Fruit fly (Drosophila melanogaster) whole organism, prepupa: ENCODE data around the gene dati.

Experiments used
- CG10669 ChIP-seq: fragments of 200-800 bp; sonication (Bioruptor generic); optimal IDR thresholded peaks from 3 replicates; lab custom pipeline; 2018; ENCODE audit warnings: missing biosample characterization, mild to moderate bottlenecking, missing genetic modification characterization, moderate library complexity
- CG1621 ChIP-seq: fragments of 200-800 bp; sonication (Bioruptor generic); optimal IDR thresholded peaks from 3 replicates; lab custom pipeline; 2018; ENCODE audit warnings: missing biosample characterization, mild to moderate bottlenecking, missing genetic modification characterization
- CG16779 ChIP-seq: fragments of 200-800 bp; sonication (Bioruptor generic); optimal IDR thresholded peaks from 3 replicates; lab custom pipeline; 2017; ENCODE audit warnings: missing biosample characterization, mild to moderate bottlenecking, missing genetic modification characterization
- CG4318 ChIP-seq: fragments of 200-800 bp; sonication (Bioruptor generic); optimal IDR thresholded peaks from 3 replicates; lab custom pipeline; 2017; ENCODE audit warnings: missing biosample characterization, mild to moderate bottlenecking, missing genetic modification characterization
- CG6163 ChIP-seq: fragments of 200-800 bp; sonication (Bioruptor generic); IDR thresholded peaks from 3 replicates; pipeline ENCODE4 v1.3.6; 2022; ENCODE audit warnings: missing biosample characterization, missing genetic modification characterization
- CG6276 ChIP-seq: fragments of 200-800 bp; sonication (Bioruptor generic); optimal IDR thresholded peaks from 2 replicates; lab custom pipeline; 2017; ENCODE audit warnings: missing biosample characterization, mild to moderate bottlenecking, missing genetic modification characterization
- CG6854 ChIP-seq: fragments of 200-800 bp; sonication (Bioruptor generic); optimal IDR thresholded peaks from 2 replicates; lab custom pipeline; 2017; ENCODE audit warnings: missing biosample characterization, mild to moderate bottlenecking, missing genetic modification characterization
- CG8119 ChIP-seq: fragments of 200-800 bp; sonication (Bioruptor generic); IDR thresholded peaks from 3 replicates; pipeline ENCODE4 v1.3.6; 2022; ENCODE audit warnings: missing biosample characterization, missing genetic modification characterization
- CG9139 ChIP-seq: fragments of 200-800 bp; sonication (Bioruptor generic); optimal IDR thresholded peaks from 3 replicates; lab custom pipeline; 2017; ENCODE audit warnings: missing biosample characterization, mild to moderate bottlenecking, missing genetic modification characterization
- Met ChIP-seq: fragments of 200-800 bp; sonication (Bioruptor generic); optimal IDR thresholded peaks from 3 replicates; lab custom pipeline; 2016; ENCODE audit warnings: missing biosample characterization, missing genetic modification characterization
- Sox102F ChIP-seq: fragments of 200-800 bp; sonication (Bioruptor generic); optimal IDR thresholded peaks from 2 replicates; lab custom pipeline; 2016; ENCODE audit warnings: missing biosample characterization, mild to moderate bottlenecking, missing genetic modification characterization
- cyc ChIP-seq: fragments of 200-800 bp; sonication (Bioruptor generic); optimal IDR thresholded peaks from 3 replicates; lab custom pipeline; 2016; ENCODE audit warnings: missing biosample characterization, missing genetic modification characterization
- fd59A ChIP-seq: fragments of 200-800 bp; sonication (Bioruptor generic); optimal IDR thresholded peaks from 2 replicates; lab custom pipeline; 2017; ENCODE audit warnings: missing biosample characterization, mild to moderate bottlenecking, missing genetic modification characterization, missing genetic modification reagents
- lz ChIP-seq: fragments of 200-800 bp; sonication (Bioruptor generic); optimal IDR thresholded peaks from 3 replicates; lab custom pipeline; 2016; ENCODE audit warnings: missing biosample characterization, missing genetic modification characterization

- TF ChIP-seq CG6276 (GFP tag; lab: Kevin White, UChicago) (no peak), CG9139 (no peak), CG4318 (no peak), CG6163 (GFP tag; lab: Robert Waterston, UW) (no peak), Sox102F (no peak), CG16779 (tag; lab: Kevin White, UChicago) (no peak), CG8119 (GFP tag; lab: Robert Waterston, UW) (no peak), cyc (GFP tag; lab: Kevin White, UChicago) (peak; percentile 41), CG10669 (GFP tag; lab: Kevin White, UChicago) (peak; percentile 8), fd59A (no peak), Met (GFP tag; lab: Kevin White, UChicago) (peak; percentile 17), lz (GFP tag; lab: Kevin White, UChicago) (peak; percentile 49), CG6854 (GFP tag; lab: Kevin White, UChicago) (no peak), CG1621 (tag; lab: Kevin White, UChicago) (no peak)
Measured at dm6 chr4:406843-407242, 11.4 kb upstream of the dati start.
